Worm (Caenorhabditis elegans): ENCODE results near the gene dop-1.
A peak's percentile ranks its signal among the peaks of the same experiment; 100 is the strongest.

The dop-1 gene

ce11 chrX:4453101-4453500, 34.5 kb upstream of the dop-1 start (continued):
- no peak for TF ChIP-seq efl-1 (GFP tag; optimal IDR thresholded peaks at IDR 0.05)
- no peak for TF ChIP-seq C06A6.2 (GFP tag; conservative IDR thresholded peaks at IDR 0.05)
- TF ChIP-seq tbp1 (GFP tag; optimal IDR thresholded peaks at IDR 0.05), result peak; percentile 93
- TF ChIP-seq ztf-3 (GFP tag; optimal IDR thresholded peaks at IDR 0.05), result no peak
- no peak for TF ChIP-seq hsf-1 (GFP tag; IDR thresholded peaks at IDR 0.05)
- TF ChIP-seq rcor-1 (GFP tag; IDR thresholded peaks at IDR 0.05), result peak; percentile 19; the same call in 1 of the 2 replicates
- peak; percentile 75; the same call in 1 of the 2 replicates for TF ChIP-seq egl-44 (GFP tag; IDR thresholded peaks at IDR 0.05)
- TF ChIP-seq Y79H2A.3 (GFP tag; conservative IDR thresholded peaks at IDR 0.05), result no peak
- no peak for TF ChIP-seq ceh-91 (GFP tag; IDR thresholded peaks at IDR 0.05)
- TF ChIP-seq bed-2 (GFP tag; IDR thresholded peaks at IDR 0.05), result no peak
- peak; percentile 16 for TF ChIP-seq fkh-3 (tag; optimal IDR thresholded peaks at IDR 0.05)
- TF ChIP-seq somi-1 (GFP tag; optimal IDR thresholded peaks at IDR 0.05), result no peak
- no peak for TF ChIP-seq unc-130 (GFP tag; optimal IDR thresholded peaks at IDR 0.05)
- peak; percentile 23 for TF ChIP-seq attf-5 (GFP tag; optimal IDR thresholded peaks at IDR 0.05)
- TF ChIP-seq zfh-2 (GFP tag; conservative IDR thresholded peaks at IDR 0.05), result no peak
- no peak for TF ChIP-seq F55B11.4 (tag; optimal IDR thresholded peaks at IDR 0.05; ENCODE audit: borderline replicate concordance, insufficient read depth)
- TF ChIP-seq egl-18 (GFP tag; IDR thresholded peaks at IDR 0.05), result no peak
- TF ChIP-seq cebp-2 (GFP tag; IDR thresholded peaks at IDR 0.05), result no peak
- TF ChIP-seq nhr-80 (tag; optimal IDR thresholded peaks at IDR 0.05), result peak; percentile 1
- no peak for TF ChIP-seq sdz-38 (tag; optimal IDR thresholded peaks at IDR 0.05)
- 0 out of 2 replicates have a peak, but pooled peaks have one; percentile 8 for TF ChIP-seq ztf-28 (GFP tag; IDR thresholded peaks at IDR 0.05)
- peak; percentile 31 for TF ChIP-seq madf-10 (tag; optimal IDR thresholded peaks at IDR 0.05)
- TF ChIP-seq ztf-22 (GFP tag; optimal IDR thresholded peaks at IDR 0.05), result no peak
- TF ChIP-seq tlf-1 (GFP tag; optimal IDR thresholded peaks at IDR 0.05), result no peak
- no peak for TF ChIP-seq mel-28 (tag; optimal IDR thresholded peaks at IDR 0.05; ENCODE audit: borderline replicate concordance)
- no peak for TF ChIP-seq cebp-1 (GFP tag; IDR thresholded peaks at IDR 0.05)
- no peak for TF ChIP-seq cebp-1 (tag; optimal IDR thresholded peaks at IDR 0.05)
- TF ChIP-seq xnd-1 (tag; optimal IDR thresholded peaks at IDR 0.05), result no peak
- TF ChIP-seq ceh-58 (GFP tag; IDR thresholded peaks at IDR 0.05), result no peak
- peak; percentile 35 for TF ChIP-seq ztf-18 (tag; optimal IDR thresholded peaks at IDR 0.05)
- no peak for TF ChIP-seq dpl-1 (GFP tag; optimal IDR thresholded peaks at IDR 0.05)
- TF ChIP-seq aptf-2 (GFP tag; conservative IDR thresholded peaks at IDR 0.05), result no peak
- peak; percentile 54 for TF ChIP-seq snpc-4 (GFP tag; optimal IDR thresholded peaks at IDR 0.05)
- peak in 2 of 4 experiments; percentile 56 to 61 for TF ChIP-seq snpc-4 (tag; optimal IDR thresholded peaks at IDR 0.05)
- no peak for TF ChIP-seq nhr-27 (tag; optimal IDR thresholded peaks at IDR 0.05)
- TF ChIP-seq zim-3 (tag; optimal IDR thresholded peaks at IDR 0.05), result no peak
- peak; percentile 88 for TF ChIP-seq lin-26 (GFP tag; IDR thresholded peaks at IDR 0.05)
- peak; percentile 33 for TF ChIP-seq F49E8.2 (tag; optimal IDR thresholded peaks at IDR 0.05; ENCODE audit: insufficient read depth)
- TF ChIP-seq T26A5.8 (tag; optimal IDR thresholded peaks at IDR 0.05), result no peak
- TF ChIP-seq Y56A3A.18 (GFP tag; IDR thresholded peaks at IDR 0.05), result 0 out of 2 replicates have a peak, but pooled peaks have one; percentile 26
- no peak for TF ChIP-seq akir-1 (GFP tag; optimal IDR thresholded peaks at IDR 0.05)
- TF ChIP-seq F23B12.7 (tag; optimal IDR thresholded peaks at IDR 0.05; ENCODE audit: insufficient read depth), result no peak
- TF ChIP-seq madf-8 (GFP tag; conservative IDR thresholded peaks at IDR 0.05), result no peak
- peak; percentile 75; the same call in 1 of the 2 replicates for TF ChIP-seq ztf-25 (GFP tag; IDR thresholded peaks at IDR 0.05)
- 0 out of 2 replicates have a peak, but pooled peaks have one; percentile 17 for TF ChIP-seq ceh-40 (GFP tag; IDR thresholded peaks at IDR 0.05)
- no peak for TF ChIP-seq sea-2 (GFP tag; IDR thresholded peaks at IDR 0.05)
- TF ChIP-seq sptf-2 (GFP tag; optimal IDR thresholded peaks at IDR 0.05), result no peak

Data from whole organism, young adult.